Worm (Caenorhabditis elegans) whole organism, midembryonic: ENCODE results near the gene meg-1.

Experiments used
- T22C8.4 ChIP-seq: fragments of 200-800 bp; sonication (Bioruptor generic); IDR thresholded peaks from 2 replicates; pipeline ENCODE4 v1.3.6; 2022; ENCODE audit warnings: missing genetic modification characterization, missing compliant biosample characterization
- cog-1 ChIP-seq: sonication (generic microtip); optimal IDR thresholded peaks from 2 replicates; lab custom pipeline; 2016; ENCODE audit warnings: missing genetic modification characterization, missing compliant biosample characterization
- flt-1 ChIP-seq: fragments of 200-800 bp; sonication (Bioruptor generic); IDR thresholded peaks from 2 replicates; pipeline ENCODE4 v1.3.6; 2022; ENCODE audit warnings: missing genetic modification characterization, missing compliant biosample characterization
- klf-2 ChIP-seq: fragments of 200-800 bp; sonication (Bioruptor generic); conservative IDR thresholded peaks from 2 replicates; pipeline ENCODE4 v1.3.6; 2022; ENCODE audit warnings: missing genetic modification reagents, missing genetic modification characterization, missing compliant biosample characterization
- med-1 ChIP-seq: sonication (generic microtip); optimal IDR thresholded peaks from 2 replicates; lab custom pipeline; 2017; ENCODE audit warnings: missing genetic modification characterization, mild to moderate bottlenecking, missing compliant biosample characterization, antibody characterized with exemption, missing genetic modification reagents; ENCODE audit not compliant: insufficient read depth
- ref-1 ChIP-seq: fragments of 200-800 bp; sonication (Bioruptor generic); conservative IDR thresholded peaks from 2 replicates; pipeline ENCODE4 v1.3.6; 2022; ENCODE audit warnings: missing genetic modification reagents, missing genetic modification characterization, missing compliant biosample characterization
- tab-1 ChIP-seq: fragments of 200-800 bp; sonication (Bioruptor generic); IDR thresholded peaks from 2 replicates; pipeline ENCODE4 v1.3.6; 2022; ENCODE audit warnings: missing genetic modification characterization, missing compliant biosample characterization
- ztf-23 ChIP-seq: fragments of 200-800 bp; sonication (Bioruptor generic); IDR thresholded peaks from 2 replicates; pipeline ENCODE4 v1.3.6; 2022; ENCODE audit warnings: missing genetic modification reagents, missing genetic modification characterization, missing compliant biosample characterization
- ztf-29 ChIP-seq: fragments of 200-800 bp; sonication (Bioruptor generic); IDR thresholded peaks from 2 replicates; pipeline ENCODE4 v1.3.6; 2022; ENCODE audit warnings: missing genetic modification reagents, missing genetic modification characterization, missing compliant biosample characterization

The meg-1 gene

DNA sequence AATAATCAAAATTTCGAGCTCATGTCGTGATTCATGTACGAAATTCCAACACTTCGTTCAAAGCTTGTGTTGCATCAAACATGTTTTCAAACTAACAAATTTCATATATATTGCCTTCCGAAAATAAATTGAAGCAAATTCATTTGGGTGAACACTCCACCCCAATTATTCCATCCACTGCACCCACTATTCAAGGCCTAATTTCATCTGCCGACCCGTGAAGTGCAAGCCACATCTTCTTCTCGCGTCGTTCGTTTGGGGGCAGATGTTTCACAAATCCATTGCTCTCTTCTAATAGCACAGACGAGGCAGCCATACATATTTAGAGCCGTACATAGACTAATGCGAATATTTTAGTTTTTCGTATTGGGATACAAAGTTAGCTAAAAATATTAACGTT lies 14.8 kb upstream of the meg-1 start:
- TF ChIP-seq T22C8.4 (GFP tag; lab: Robert Waterston, UW) (no peak), flt-1 (GFP tag; lab: Robert Waterston, UW) (no peak), ztf-29 (GFP tag; lab: Robert Waterston, UW) (no peak), ztf-23 (GFP tag; lab: Robert Waterston, UW) (no peak), med-1 (GFP tag; lab: Kevin White, UChicago) (no peak), klf-2 (GFP tag; lab: Robert Waterston, UW) (no peak), ref-1 (GFP tag; lab: Robert Waterston, UW) (no peak), cog-1 (no peak), tab-1 (GFP tag; lab: Robert Waterston, UW) (no peak)

DNA sequence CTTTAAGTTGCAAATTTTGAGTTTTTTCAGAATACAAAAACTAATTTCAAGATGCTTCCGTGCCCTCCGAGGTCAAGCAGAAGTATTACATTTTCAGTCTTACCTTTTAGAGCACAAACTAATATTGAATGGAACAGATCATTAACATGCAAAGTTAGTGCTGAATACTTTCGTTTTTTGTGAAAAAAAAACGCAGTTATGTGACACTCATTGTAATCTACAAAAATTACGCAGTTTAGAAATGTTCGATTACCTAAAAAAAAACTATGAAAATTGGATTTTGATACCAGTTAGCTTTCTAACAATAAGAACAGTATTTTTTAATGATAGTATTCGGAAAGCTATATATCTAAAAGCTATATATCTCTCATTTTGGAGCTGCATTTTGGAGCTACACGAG lies 12.4 kb upstream of the meg-1 start:
- TF ChIP-seq med-1 (GFP tag; lab: Kevin White, UChicago) (no peak), tab-1 (GFP tag; lab: Robert Waterston, UW) (no peak), ztf-23 (GFP tag; lab: Robert Waterston, UW) (no peak), ztf-29 (GFP tag; lab: Robert Waterston, UW) (no peak), flt-1 (GFP tag; lab: Robert Waterston, UW) (no peak), T22C8.4 (GFP tag; lab: Robert Waterston, UW) (no peak), cog-1 (no peak), klf-2 (GFP tag; lab: Robert Waterston, UW) (no peak), ref-1 (GFP tag; lab: Robert Waterston, UW) (no peak)

- TF ChIP-seq flt-1 (GFP tag; lab: Robert Waterston, UW) (no peak), cog-1 (no peak), T22C8.4 (GFP tag; lab: Robert Waterston, UW) (no peak), ztf-29 (GFP tag; lab: Robert Waterston, UW) (no peak)
Observed at ce11 chrX:13941296-13941695, 11.9 kb upstream of the meg-1 start.

DNA sequence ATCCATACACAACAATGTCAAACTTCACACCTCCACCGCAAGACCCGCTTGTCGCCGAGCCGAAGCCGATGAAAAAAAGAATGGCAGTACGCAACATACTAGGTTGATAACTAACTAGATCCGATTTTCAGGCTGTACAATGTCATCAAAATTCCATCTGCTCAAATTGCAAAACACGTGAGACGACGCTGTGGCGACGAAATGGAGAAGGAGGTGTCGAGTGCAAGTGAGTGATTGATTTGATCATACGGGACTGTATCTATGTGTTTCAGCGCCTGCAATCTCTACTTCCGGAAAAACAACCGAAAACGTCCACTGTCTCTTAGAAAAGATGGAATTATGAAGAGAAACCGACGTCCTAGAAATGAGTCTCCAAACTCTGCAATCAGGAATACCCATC lies 10.9 kb upstream of the meg-1 start:
- TF ChIP-seq tab-1 (GFP tag; lab: Robert Waterston, UW), result no peak
- TF ChIP-seq med-1 (GFP tag; lab: Kevin White, UChicago), result no peak
- TF ChIP-seq ref-1 (GFP tag; lab: Robert Waterston, UW), result no peak
- no peak for TF ChIP-seq ztf-23 (GFP tag; lab: Robert Waterston, UW)

- TF ChIP-seq tab-1 (GFP tag; lab: Robert Waterston, UW), result no peak
- TF ChIP-seq med-1 (GFP tag; lab: Kevin White, UChicago), result no peak
- TF ChIP-seq ztf-23 (GFP tag; lab: Robert Waterston, UW), result no peak
- no peak for TF ChIP-seq ref-1 (GFP tag; lab: Robert Waterston, UW)
- TF ChIP-seq ztf-29 (GFP tag; lab: Robert Waterston, UW), result no peak
- TF ChIP-seq T22C8.4 (GFP tag; lab: Robert Waterston, UW), result no peak
- no peak for TF ChIP-seq flt-1 (GFP tag; lab: Robert Waterston, UW)
- TF ChIP-seq cog-1, result no peak
- no peak for TF ChIP-seq klf-2 (GFP tag; lab: Robert Waterston, UW)
Observed at ce11 chrX:13939388-13939787, 10.0 kb upstream of the meg-1 start.

- TF ChIP-seq flt-1 (GFP tag; lab: Robert Waterston, UW), result no peak
- TF ChIP-seq ref-1 (GFP tag; lab: Robert Waterston, UW), result no peak
- no peak for TF ChIP-seq ztf-23 (GFP tag; lab: Robert Waterston, UW)
- no peak for TF ChIP-seq med-1 (GFP tag; lab: Kevin White, UChicago)
- no peak for TF ChIP-seq ztf-29 (GFP tag; lab: Robert Waterston, UW)
- TF ChIP-seq tab-1 (GFP tag; lab: Robert Waterston, UW), result no peak
- TF ChIP-seq T22C8.4 (GFP tag; lab: Robert Waterston, UW), result no peak
- no peak for TF ChIP-seq cog-1
- TF ChIP-seq klf-2 (GFP tag; lab: Robert Waterston, UW), result no peak
Observed at ce11 chrX:13937910-13938309, 8.5 kb upstream of the meg-1 start.

ce11 chrX:13937350-13937749 lies 7.9 kb upstream of the meg-1 start:
- TF ChIP-seq med-1 (GFP tag; lab: Kevin White, UChicago) (no peak), ref-1 (GFP tag; lab: Robert Waterston, UW) (no peak), ztf-29 (GFP tag; lab: Robert Waterston, UW) (no peak), T22C8.4 (GFP tag; lab: Robert Waterston, UW) (no peak), cog-1 (no peak), ztf-23 (GFP tag; lab: Robert Waterston, UW) (no peak), tab-1 (GFP tag; lab: Robert Waterston, UW) (no peak), flt-1 (GFP tag; lab: Robert Waterston, UW) (no peak), klf-2 (GFP tag; lab: Robert Waterston, UW) (no peak)

DNA sequence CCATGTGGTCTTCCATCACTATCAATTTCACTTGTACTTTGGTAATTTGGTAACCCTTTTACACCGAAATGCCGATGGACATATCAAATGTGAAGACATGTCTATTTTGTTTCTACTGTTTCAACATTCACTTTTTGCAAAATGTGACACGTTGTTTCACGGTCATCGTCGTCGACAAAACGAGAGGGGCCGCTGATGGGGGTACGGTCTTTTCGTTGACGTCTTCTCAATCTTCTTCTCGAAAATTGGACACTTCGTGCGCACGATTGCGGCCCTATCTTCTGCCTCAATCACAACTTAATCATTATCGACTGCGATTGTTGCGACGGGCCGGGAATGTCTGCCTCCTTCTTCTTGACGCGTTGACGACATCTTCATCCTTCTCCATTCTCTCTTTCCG lies 7.3 kb upstream of the meg-1 start:
- TF ChIP-seq flt-1 (GFP tag; lab: Robert Waterston, UW) (no peak), cog-1 (no peak), T22C8.4 (GFP tag; lab: Robert Waterston, UW) (no peak), klf-2 (GFP tag; lab: Robert Waterston, UW) (no peak), ztf-29 (GFP tag; lab: Robert Waterston, UW) (no peak), med-1 (GFP tag; lab: Kevin White, UChicago) (no peak), ref-1 (GFP tag; lab: Robert Waterston, UW) (no peak), tab-1 (GFP tag; lab: Robert Waterston, UW) (no peak), ztf-23 (GFP tag; lab: Robert Waterston, UW) (no peak)

ce11 chrX:13934574-13934973 lies 5.1 kb upstream of the meg-1 start, which contains the start of gene elt-3:
TSS of gene elt-3 (plus strand) at chrX:13934874.
- TF ChIP-seq flt-1 (GFP tag; lab: Robert Waterston, UW), result no peak
- TF ChIP-seq klf-2 (GFP tag; lab: Robert Waterston, UW), result no peak
- TF ChIP-seq cog-1, result no peak
- no peak for TF ChIP-seq T22C8.4 (GFP tag; lab: Robert Waterston, UW)
- no peak for TF ChIP-seq med-1 (GFP tag; lab: Kevin White, UChicago)
- TF ChIP-seq ztf-23 (GFP tag; lab: Robert Waterston, UW), result no peak
- no peak for TF ChIP-seq tab-1 (GFP tag; lab: Robert Waterston, UW)
- TF ChIP-seq ztf-29 (GFP tag; lab: Robert Waterston, UW), result no peak
- no peak for TF ChIP-seq ref-1 (GFP tag; lab: Robert Waterston, UW)
